Worm (Caenorhabditis elegans) whole organism, late embryonic: ENCODE measurements around the gene R08D7.4.
"Not testable (repeated sequence)": the region's sequence is repeated elsewhere in the genome, so short reads cannot be mapped to it uniquely, and the experiment has no call there.

Experiments
- ceh-22 ChIP-seq: sonication (generic microtip); optimal IDR thresholded peaks from 2 replicates; lab custom pipeline; 2017; ENCODE audit warnings: missing biosample characterization, missing genetic modification characterization
- ceh-31 ChIP-seq: sonication (generic microtip); optimal IDR thresholded peaks from 2 replicates; lab custom pipeline; 2016; ENCODE audit warnings: missing genetic modification characterization, missing compliant biosample characterization
- ceh-45 ChIP-seq: fragments of 200-800 bp; sonication (Bioruptor generic); IDR thresholded peaks from 2 replicates; pipeline ENCODE4 v1.3.6; 2022; ENCODE audit warnings: missing genetic modification reagents, missing genetic modification characterization, missing compliant biosample characterization
- che-1 ChIP-seq: sonication (generic microtip); optimal IDR thresholded peaks from 2 replicates; lab custom pipeline; 2016; ENCODE audit warnings: mild to moderate bottlenecking, missing genetic modification characterization, missing compliant biosample characterization
- dmd-4 ChIP-seq: sonication (generic microtip); optimal IDR thresholded peaks from 2 replicates; lab custom pipeline; 2016; ENCODE audit warnings: borderline replicate concordance, missing genetic modification characterization, missing compliant biosample characterization
- ets-4 ChIP-seq: sonication (generic microtip); optimal IDR thresholded peaks from 2 replicates; lab custom pipeline; 2016; ENCODE audit warnings: missing genetic modification characterization, missing compliant biosample characterization
- madf-2 ChIP-seq: sonication (generic microtip); optimal IDR thresholded peaks from 2 replicates; lab custom pipeline; 2017; ENCODE audit warnings: missing genetic modification characterization, missing compliant biosample characterization
- nfya-1 ChIP-seq: sonication (generic microtip); optimal IDR thresholded peaks from 2 replicates; lab custom pipeline; 2017; ENCODE audit warnings: missing genetic modification characterization, mild to moderate bottlenecking, missing compliant biosample characterization, antibody characterized with exemption, moderate library complexity
- pax-1 ChIP-seq: fragments of 150-350 bp; optimal IDR thresholded peaks from 2 replicates; lab custom pipeline; 2014; ENCODE audit warnings: missing biosample characterization, missing genetic modification characterization
- pha-4 ChIP-seq: fragments of 150-350 bp; optimal IDR thresholded peaks from 2 replicates; lab custom pipeline; 2018; ENCODE audit warnings: missing biosample characterization, missing genetic modification reagents, missing genetic modification characterization
- pqm-1 ChIP-seq: sonication (generic microtip); optimal IDR thresholded peaks from 2 replicates; lab custom pipeline; 2016; ENCODE audit warnings: missing genetic modification characterization, missing compliant biosample characterization
- syd-9 ChIP-seq: sonication (generic microtip); optimal IDR thresholded peaks from 2 replicates; lab custom pipeline; 2016; ENCODE audit warnings: mild to moderate bottlenecking, missing genetic modification characterization, moderate library complexity, missing compliant biosample characterization
- tbx-2 ChIP-seq: sonication (generic microtip); optimal IDR thresholded peaks from 2 replicates; lab custom pipeline; 2016; ENCODE audit warnings: missing genetic modification characterization, missing compliant biosample characterization
- unc-3 ChIP-seq, 2 experiments: fragments of 200-800 bp in 1 of 2; sonication (Bioruptor generic) in 1 of 2; sonication (generic microtip) in 1 of 2; conservative IDR thresholded peaks in 1 of 2; optimal IDR thresholded peaks in 1 of 2; 2 replicates each; pipeline versions ENCODE4 v1.3.6 to Lab custom; 2016 to 2022; ENCODE audit warnings: missing compliant biosample characterization in 2 of 2, missing genetic modification characterization in 2 of 2, missing genetic modification reagents in 1 of 2

DNA sequence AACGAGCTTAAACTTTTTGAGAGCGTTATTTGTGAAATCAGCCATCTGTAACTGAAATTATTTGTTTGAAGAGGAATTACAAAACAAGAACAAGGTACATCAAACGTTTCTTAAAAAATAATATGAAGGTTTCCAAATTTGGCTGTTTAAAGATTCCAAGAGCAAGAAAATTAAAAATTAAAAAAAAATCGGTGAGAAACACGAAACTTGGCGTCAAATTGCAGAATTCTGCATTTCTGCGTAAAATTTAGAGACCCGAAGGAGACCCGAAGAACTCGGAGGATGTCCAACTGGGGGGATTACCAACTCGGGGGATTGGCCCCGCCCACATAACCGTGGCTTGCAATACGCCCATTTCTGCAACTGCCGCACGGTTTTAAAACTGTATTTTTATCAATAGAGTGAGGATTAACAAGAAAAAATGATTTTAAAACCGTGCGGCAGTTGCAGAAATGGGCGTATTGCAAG is 34.2 kb downstream of the R08D7.4 start, which contains the start of gene rab-6.1:
- not testable (repeated sequence) for TF ChIP-seq che-1; tbx-2 (tag; lab: Kevin White, UChicago); pha-4 (tag; lab: Kevin White, UChicago); pax-1 (tag; lab: Kevin White, UChicago); nfya-1 (tag; lab: Kevin White, UChicago); ceh-45 (GFP tag; lab: Robert Waterston, UW); pqm-1 (tag; lab: Kevin White, UChicago); syd-9 (tag; lab: Kevin White, UChicago); ets-4 (tag; lab: Kevin White, UChicago); dmd-4 (tag; lab: Kevin White, UChicago); madf-2 (tag; lab: Kevin White, UChicago); ceh-31 (tag; lab: Kevin White, UChicago); unc-3 (GFP tag; conservative IDR thresholded peaks at IDR 0.05; lab: Robert Waterston, UW); unc-3 (tag; optimal IDR thresholded peaks at IDR 0.05; lab: Kevin White, UChicago); ceh-22 (tag; lab: Kevin White, UChicago)
